Worm (Caenorhabditis elegans): ENCODE data around the gene qns-1.

DNA sequence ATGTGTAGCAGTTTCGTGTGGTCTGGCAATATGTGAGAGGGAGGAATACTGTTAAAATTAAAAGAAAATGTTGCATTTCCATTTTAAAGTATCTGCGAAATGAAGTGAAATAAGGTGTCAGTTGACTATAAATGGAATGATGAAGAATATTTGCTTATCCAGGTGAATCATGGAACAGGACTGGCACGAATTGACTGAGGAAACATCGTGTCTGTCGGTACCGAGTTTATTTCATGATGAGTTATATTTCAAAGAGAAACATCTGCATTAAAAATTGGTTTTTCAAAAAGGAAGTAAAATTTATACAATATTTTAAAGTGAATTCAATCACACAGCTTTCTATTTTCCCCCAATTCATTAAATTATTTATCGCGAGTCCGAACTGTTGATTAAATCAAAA lies 8.4 kb upstream of the qns-1 start, which contains the start of gene F01G10.6:
- TF ChIP-seq sox-2 (GFP tag; IDR thresholded peaks at IDR 0.05) (no peak), pqm-1 (tag; optimal IDR thresholded peaks at IDR 0.05) (no peak), eyg-1 (tag; optimal IDR thresholded peaks at IDR 0.05) (no peak), che-1 (tag; optimal IDR thresholded peaks at IDR 0.05) (no peak), ceh-19 (GFP tag; optimal IDR thresholded peaks at IDR 0.05) (no peak), ceh-45 (GFP tag; IDR thresholded peaks at IDR 0.05) (no peak), nhr-11 (tag; optimal IDR thresholded peaks at IDR 0.05) (no peak), tbx-2 (tag; optimal IDR thresholded peaks at IDR 0.05) (no peak), ceh-22 (tag; optimal IDR thresholded peaks at IDR 0.05) (no peak), T23F11.4 (GFP tag; optimal IDR thresholded peaks at IDR 0.05) (no peak), C08G9.2 (tag; optimal IDR thresholded peaks at IDR 0.05) (no peak), ama-1 (optimal IDR thresholded peaks at IDR 0.05) (no peak), unc-55 (GFP tag; optimal IDR thresholded peaks at IDR 0.05) (no peak), rnt-1 (tag; optimal IDR thresholded peaks at IDR 0.05) (no peak)

Measured in whole organism, late embryonic.